Worm (Caenorhabditis elegans) whole organism, L3 larva: ENCODE measurements around the gene cul-5.

ENCODE experiments used
- ZK546.5 ChIP-seq: sonication (generic microtip); optimal IDR thresholded peaks from 2 replicates; lab custom pipeline; 2017; ENCODE audit warnings: missing biosample characterization, missing genetic modification characterization
- ceh-16 ChIP-seq: sonication (generic microtip); optimal IDR thresholded peaks from 2 replicates; lab custom pipeline; 2017; ENCODE audit warnings: missing biosample characterization, missing genetic modification characterization
- ceh-28 ChIP-seq: fragments of 150-350 bp; optimal IDR thresholded peaks from 2 replicates; lab custom pipeline; 2014; ENCODE audit warnings: missing biosample characterization, missing genetic modification reagents, missing genetic modification characterization
- ceh-9 ChIP-seq: sonication (generic microtip); optimal IDR thresholded peaks from 2 replicates; lab custom pipeline; 2018; ENCODE audit warnings: missing biosample characterization, missing genetic modification characterization
- elt-3 ChIP-seq, 3 experiments: fragments of 150-350 bp in 1 of 3; sonication (generic microtip) in 2 of 3; optimal IDR thresholded peaks; 2 replicates in 2 of 3; 4 replicates in 1 of 3; lab custom pipeline; 2014 to 2017; ENCODE audit warnings: missing biosample characterization in 3 of 3, missing genetic modification characterization in 3 of 3
- mdl-1 ChIP-seq: fragments of 150-350 bp; optimal IDR thresholded peaks from 2 replicates; lab custom pipeline; 2014; ENCODE audit warnings: missing biosample characterization, missing genetic modification characterization
- nhr-25 ChIP-seq: sonication (generic microtip); optimal IDR thresholded peaks from 2 replicates; lab custom pipeline; 2017; ENCODE audit warnings: missing biosample characterization, missing genetic modification characterization
- nhr-28 ChIP-seq: fragments of 150-350 bp; optimal IDR thresholded peaks from 2 replicates; lab custom pipeline; 2014; ENCODE audit warnings: missing biosample characterization, missing genetic modification characterization
- nhr-77 ChIP-seq: fragments of 150-350 bp; optimal IDR thresholded peaks from 2 replicates; lab custom pipeline; 2014; ENCODE audit warnings: missing biosample characterization, missing genetic modification characterization
- sea-2 ChIP-seq: fragments of 150-350 bp; sonication (generic microtip); optimal IDR thresholded peaks from 4 replicates; lab custom pipeline; 2014; ENCODE audit warnings: missing biosample characterization, missing genetic modification reagents, missing genetic modification characterization
- snpc-4 ChIP-seq: fragments of 150-350 bp; optimal IDR thresholded peaks from 2 replicates; lab custom pipeline; 2014; ENCODE audit warnings: missing biosample characterization, missing genetic modification characterization

ce11 chrV:10153076-10153475 is 26.3 kb upstream of the cul-5 start:
- TF ChIP-seq ceh-28 (tag; lab: Kevin White, UChicago) (no peak), ceh-16 (tag; lab: Kevin White, UChicago) (no peak), ZK546.5 (no peak), mdl-1 (no peak), elt-3 (tag; optimal IDR thresholded peaks at IDR 0.05; lab: Kevin White, UChicago) (no peak), snpc-4 (tag; lab: Kevin White, UChicago) (no peak), ceh-9 (tag; lab: Kevin White, UChicago) (no peak), nhr-28 (tag; lab: Kevin White, UChicago) (no peak), sea-2 (GFP tag; lab: Kevin White, UChicago) (no peak), nhr-25 (no peak), nhr-77 (tag; lab: Kevin White, UChicago) (no peak)
